Worm (Caenorhabditis elegans) whole organism, mixed stage, embryonic: Measurements from ENCODE around the gene ttr-29.

Source experiments
- M03D4.4 ChIP-seq: sonication (generic microtip); optimal IDR thresholded peaks from 2 replicates; lab custom pipeline; 2017; ENCODE audit warnings: mild to moderate bottlenecking, missing genetic modification characterization, missing compliant biosample characterization
- bed-3 ChIP-seq: fragments of 200-800 bp; sonication (Bioruptor generic); optimal IDR thresholded peaks from 3 replicates; lab custom pipeline; 2018; ENCODE audit warnings: mild to moderate bottlenecking, missing genetic modification characterization, moderate library complexity, missing compliant biosample characterization
- blmp-1 ChIP-seq: fragments of 150-350 bp; optimal IDR thresholded peaks from 2 replicates; lab custom pipeline; 2014; ENCODE audit warnings: missing biosample characterization, missing genetic modification characterization
- ceh-39 ChIP-seq: fragments of 150-350 bp; optimal IDR thresholded peaks from 2 replicates; lab custom pipeline; 2014; ENCODE audit warnings: missing biosample characterization, missing genetic modification characterization
- ceh-43 ChIP-seq: fragments of 200-800 bp; sonication (Bioruptor generic); optimal IDR thresholded peaks from 2 replicates; lab custom pipeline; 2018; ENCODE audit warnings: mild to moderate bottlenecking, missing genetic modification characterization, moderate library complexity, missing compliant biosample characterization
- ceh-83 ChIP-seq: fragments of 200-800 bp; sonication (Bioruptor generic); optimal IDR thresholded peaks from 2 replicates; lab custom pipeline; 2018; ENCODE audit warnings: mild to moderate bottlenecking, missing genetic modification characterization, missing compliant biosample characterization
- ces-1 ChIP-seq: fragments of 150-350 bp; optimal IDR thresholded peaks from 2 replicates; lab custom pipeline; 2014; ENCODE audit warnings: missing biosample characterization, missing genetic modification reagents, missing genetic modification characterization
- cnd-1 ChIP-seq: fragments of 200-800 bp; sonication (Bioruptor generic); optimal IDR thresholded peaks from 2 replicates; lab custom pipeline; 2018; ENCODE audit warnings: mild to moderate bottlenecking, missing genetic modification characterization, missing compliant biosample characterization
- drap-1 ChIP-seq: fragments of 200-800 bp; sonication (Bioruptor generic); optimal IDR thresholded peaks from 3 replicates; lab custom pipeline; 2018; ENCODE audit warnings: mild to moderate bottlenecking, missing genetic modification characterization, missing compliant biosample characterization
- elt-1 ChIP-seq: sonication (generic microtip); optimal IDR thresholded peaks from 2 replicates; lab custom pipeline; 2017; ENCODE audit warnings: missing genetic modification characterization, mild to moderate bottlenecking, missing compliant biosample characterization, antibody characterized with exemption, moderate library complexity, borderline replicate concordance; ENCODE audit not compliant: insufficient read depth
- elt-3 ChIP-seq: fragments of 150-350 bp; optimal IDR thresholded peaks from 2 replicates; lab custom pipeline; 2014; ENCODE audit warnings: missing biosample characterization, missing genetic modification characterization
- ham-2 ChIP-seq: fragments of 200-800 bp; sonication (Bioruptor generic); optimal IDR thresholded peaks from 2 replicates; lab custom pipeline; 2018; ENCODE audit warnings: mild to moderate bottlenecking, missing genetic modification characterization, missing compliant biosample characterization
- lin-13 ChIP-seq: fragments of 150-350 bp; optimal IDR thresholded peaks from 2 replicates; lab custom pipeline; 2014; ENCODE audit warnings: missing biosample characterization, missing genetic modification characterization
- lin-32 ChIP-seq: fragments of 200-800 bp; sonication (Bioruptor generic); optimal IDR thresholded peaks from 2 replicates; lab custom pipeline; 2018; ENCODE audit warnings: mild to moderate bottlenecking, missing genetic modification characterization, missing compliant biosample characterization
- lsy-2 ChIP-seq: fragments of 150-350 bp; optimal IDR thresholded peaks from 2 replicates; lab custom pipeline; 2014; ENCODE audit warnings: missing biosample characterization, missing genetic modification characterization
- mab-5 ChIP-seq: fragments of 150-350 bp; optimal IDR thresholded peaks from 2 replicates; lab custom pipeline; 2014; ENCODE audit warnings: missing biosample characterization, missing genetic modification characterization
- mep-1 ChIP-seq: fragments of 150-350 bp; optimal IDR thresholded peaks from 2 replicates; lab custom pipeline; 2017; ENCODE audit warnings: missing biosample characterization, missing genetic modification reagents, missing genetic modification characterization, inconsistent platforms
- mls-2 ChIP-seq: sonication (generic microtip); optimal IDR thresholded peaks from 2 replicates; lab custom pipeline; 2016; ENCODE audit warnings: mild to moderate bottlenecking, missing genetic modification characterization, moderate library complexity, missing compliant biosample characterization
- nhr-12 ChIP-seq: fragments of 150-350 bp; optimal IDR thresholded peaks from 2 replicates; lab custom pipeline; 2014; ENCODE audit warnings: missing biosample characterization, missing genetic modification characterization
- nhr-2 ChIP-seq: fragments of 150-350 bp; optimal IDR thresholded peaks from 2 replicates; lab custom pipeline; 2014; ENCODE audit warnings: missing biosample characterization, missing genetic modification characterization
- nhr-237 ChIP-seq: fragments of 150-350 bp; optimal IDR thresholded peaks from 2 replicates; lab custom pipeline; 2014; ENCODE audit warnings: missing biosample characterization, missing genetic modification characterization
- nhr-28 ChIP-seq: fragments of 150-350 bp; optimal IDR thresholded peaks from 2 replicates; lab custom pipeline; 2014; ENCODE audit warnings: missing biosample characterization, missing genetic modification characterization
- nhr-76 ChIP-seq: sonication (generic microtip); optimal IDR thresholded peaks from 2 replicates; lab custom pipeline; 2017; ENCODE audit warnings: missing biosample characterization, missing genetic modification characterization
- snpc-4 ChIP-seq: fragments of 150-350 bp; optimal IDR thresholded peaks from 2 replicates; lab custom pipeline; 2014; ENCODE audit warnings: missing biosample characterization, missing genetic modification characterization
- sptf-1 ChIP-seq: sonication (generic microtip); optimal IDR thresholded peaks from 2 replicates; lab custom pipeline; 2017; ENCODE audit warnings: mild to moderate bottlenecking, missing genetic modification characterization, moderate library complexity, missing compliant biosample characterization
- tbx-8 ChIP-seq: fragments of 200-800 bp; sonication (Bioruptor generic); optimal IDR thresholded peaks from 2 replicates; lab custom pipeline; 2018; ENCODE audit warnings: mild to moderate bottlenecking, missing genetic modification characterization, moderate library complexity, missing compliant biosample characterization
- unc-62 ChIP-seq: fragments of 150-350 bp; optimal IDR thresholded peaks from 2 replicates; lab custom pipeline; 2014; ENCODE audit warnings: missing biosample characterization, missing genetic modification reagents, missing genetic modification characterization
- ztf-11 ChIP-seq: fragments of 150-350 bp; optimal IDR thresholded peaks from 2 replicates; lab custom pipeline; 2014; ENCODE audit warnings: missing biosample characterization, missing genetic modification characterization

The ttr-29 gene

DNA sequence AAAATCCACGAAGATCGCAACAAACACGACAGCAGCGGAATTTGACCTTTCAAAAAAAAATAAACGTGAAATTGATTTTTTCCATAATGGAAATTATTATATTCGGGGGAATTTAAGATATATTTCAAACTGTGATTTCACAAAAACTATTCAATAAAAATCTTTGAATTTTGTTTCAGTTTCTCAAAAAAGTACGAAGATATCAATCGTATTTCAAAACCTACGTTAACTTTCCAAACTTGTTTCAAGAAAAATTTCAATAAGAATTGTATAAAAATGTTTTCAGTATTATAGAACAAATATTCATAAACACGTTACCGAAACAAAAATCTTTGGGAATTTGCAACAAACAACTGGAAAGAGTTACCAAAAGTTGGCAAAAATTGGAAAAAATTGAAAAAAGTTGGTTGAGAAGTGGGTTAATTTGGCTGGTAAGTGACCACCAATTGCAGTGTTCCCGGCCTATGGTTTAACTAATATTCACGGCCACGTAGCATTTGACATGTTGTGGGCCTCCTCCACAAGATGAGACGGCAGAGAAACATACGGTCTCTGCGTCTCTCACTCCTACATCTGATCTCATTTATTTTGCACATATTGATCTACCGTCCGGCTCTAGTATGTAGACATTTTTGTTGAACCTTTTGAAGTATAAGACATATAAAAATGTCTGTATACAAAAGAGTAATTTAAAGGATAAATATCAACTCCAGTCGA is 44.3 kb upstream of the ttr-29 start, which contains the start of the genes T16G1.9 and T16G1.18 (continued):
- peak; percentile 14 for TF ChIP-seq lin-13 (tag; lab: Kevin White, UChicago)
- no peak for TF ChIP-seq ceh-83 (GFP tag; lab: Kevin White, UChicago)
- no peak for TF ChIP-seq tbx-8 (GFP tag; lab: Kevin White, UChicago)

DNA sequence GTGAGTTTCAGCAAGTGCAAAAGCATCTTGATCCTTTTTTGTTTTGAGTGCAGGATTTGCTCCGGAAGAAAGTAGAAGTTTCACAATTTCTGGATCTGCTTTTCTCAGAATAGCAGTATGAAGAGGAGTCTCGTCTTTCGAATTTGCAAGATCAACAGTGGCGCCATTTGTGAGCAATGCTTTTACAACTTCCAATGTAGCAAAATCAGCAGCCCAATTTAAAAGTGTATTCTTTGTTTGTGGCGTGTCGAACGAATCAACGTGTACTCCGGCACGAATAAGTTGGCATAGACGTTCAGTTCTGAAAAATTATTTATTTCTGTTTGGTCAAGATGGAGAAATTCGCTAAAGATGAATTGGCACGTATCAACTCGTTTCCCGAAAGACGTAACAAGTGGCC is 43.0 kb upstream of the ttr-29 start, which contains the start of gene T16G1.13:
T16G1.13 (plus strand) TSS at position 301 of the 400 bp plus-strand sequence.
- TF ChIP-seq ceh-43 (GFP tag; lab: Kevin White, UChicago) (no peak), ces-1 (GFP tag; lab: Kevin White, UChicago) (no peak), mls-2 (tag; lab: Kevin White, UChicago) (no peak), snpc-4 (tag; lab: Kevin White, UChicago) (no peak), nhr-76 (tag; lab: Kevin White, UChicago) (no peak), nhr-12 (no peak), lin-32 (GFP tag; lab: Kevin White, UChicago) (no peak), nhr-2 (tag; lab: Kevin White, UChicago) (no peak), M03D4.4 (tag; lab: Kevin White, UChicago) (no peak), unc-62 (GFP tag; lab: Kevin White, UChicago) (no peak), mab-5 (tag; lab: Kevin White, UChicago) (no peak), nhr-28 (no peak), lin-13 (tag; lab: Kevin White, UChicago) (no peak)

DNA sequence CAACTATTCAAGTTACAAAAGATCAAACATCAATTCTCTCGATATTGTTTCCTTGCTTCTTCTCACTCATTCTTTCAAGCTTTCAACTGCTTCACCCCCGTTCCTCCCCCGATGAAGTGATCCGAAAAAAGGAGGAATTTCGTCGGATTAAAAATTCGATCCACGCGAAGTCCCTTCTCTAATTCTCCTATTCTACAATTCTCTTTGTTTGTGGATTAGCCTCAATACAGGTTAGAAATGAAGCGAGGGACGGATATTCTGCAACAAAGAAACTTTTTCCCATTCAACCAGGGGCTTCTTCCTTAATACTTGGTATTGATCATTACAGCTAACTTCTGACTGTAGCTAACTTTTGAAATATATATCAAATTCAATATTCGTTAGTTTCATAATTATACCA is 38.1 kb upstream of the ttr-29 start, which contains the start of gene grl-2:
grl-2 (plus strand) TSS at position 301 of the 400 bp plus-strand sequence.
- no peak for TF ChIP-seq cnd-1 (tag; lab: Kevin White, UChicago)
- TF ChIP-seq, all 35 proteins: peak for 0

DNA sequence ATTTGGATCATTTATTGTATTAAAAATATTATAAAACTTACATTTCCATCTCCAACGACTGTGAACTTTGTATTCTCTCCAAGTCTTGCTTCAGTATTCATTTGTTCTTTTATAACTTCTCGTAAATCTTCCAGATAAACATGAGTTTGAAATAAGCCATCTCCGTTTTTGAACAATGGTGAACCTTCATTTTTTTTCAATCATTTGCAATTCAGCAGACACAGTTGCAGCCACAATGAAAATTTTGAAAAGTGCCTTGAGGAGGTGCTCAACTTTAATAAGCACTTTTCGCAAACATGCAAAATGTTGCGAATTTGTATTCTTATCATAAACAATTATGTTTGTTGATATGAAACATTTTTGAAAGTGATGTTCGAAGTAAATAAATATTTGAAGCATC is 37.6 kb upstream of the ttr-29 start, which contains the start of gene T16G1.3:
T16G1.3 (minus strand) TSS at position 101 of the 400 bp plus-strand sequence.
- no peak for TF ChIP-seq lin-13 (tag; lab: Kevin White, UChicago)
- no peak for TF ChIP-seq nhr-237 (tag; lab: Kevin White, UChicago)
- TF ChIP-seq elt-3, result no peak
- no peak for TF ChIP-seq drap-1 (GFP tag; lab: Kevin White, UChicago)
- no peak for TF ChIP-seq sptf-1 (tag; lab: Kevin White, UChicago)
- TF ChIP-seq cnd-1 (tag; lab: Kevin White, UChicago), result no peak
- TF ChIP-seq ham-2 (GFP tag; lab: Kevin White, UChicago), result no peak
- TF ChIP-seq nhr-12, result no peak
- TF ChIP-seq, all 35 proteins: peak for 0

DNA sequence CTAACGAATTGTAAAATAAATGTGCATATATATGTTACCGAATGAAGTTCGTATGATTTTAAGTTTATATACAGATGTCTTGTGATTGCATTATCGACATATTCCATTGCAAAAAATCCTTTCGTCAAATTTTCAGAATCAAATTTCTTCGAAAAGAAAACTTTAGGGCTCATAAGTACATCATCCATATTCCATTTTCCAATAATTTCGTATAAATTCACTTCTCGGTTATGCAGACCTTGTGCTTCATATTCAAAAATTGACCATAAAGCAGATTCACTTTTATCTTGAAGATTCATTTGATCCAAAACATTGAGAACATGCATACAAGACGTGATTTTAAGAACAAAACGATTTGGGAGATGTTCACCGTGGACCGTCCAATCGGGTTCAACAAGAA is 36.8 kb upstream of the ttr-29 start:
- TF ChIP-seq M03D4.4 (tag; lab: Kevin White, UChicago) (no peak), ham-2 (GFP tag; lab: Kevin White, UChicago) (no peak), lsy-2 (tag; lab: Kevin White, UChicago) (no peak), mep-1 (no peak), bed-3 (no peak), elt-3 (no peak), elt-1 (tag; lab: Kevin White, UChicago) (no peak), lin-13 (tag; lab: Kevin White, UChicago) (no peak), mls-2 (tag; lab: Kevin White, UChicago) (no peak), ceh-39 (tag; lab: Kevin White, UChicago) (no peak), drap-1 (GFP tag; lab: Kevin White, UChicago) (no peak), nhr-28 (no peak), blmp-1 (tag; lab: Kevin White, UChicago) (no peak), lin-32 (GFP tag; lab: Kevin White, UChicago) (no peak), ztf-11 (no peak)
- TF ChIP-seq, all 35 proteins: peak for 0
